Worm (Caenorhabditis elegans): ENCODE results near the gene ttr-44.

The ttr-44 gene

DNA sequence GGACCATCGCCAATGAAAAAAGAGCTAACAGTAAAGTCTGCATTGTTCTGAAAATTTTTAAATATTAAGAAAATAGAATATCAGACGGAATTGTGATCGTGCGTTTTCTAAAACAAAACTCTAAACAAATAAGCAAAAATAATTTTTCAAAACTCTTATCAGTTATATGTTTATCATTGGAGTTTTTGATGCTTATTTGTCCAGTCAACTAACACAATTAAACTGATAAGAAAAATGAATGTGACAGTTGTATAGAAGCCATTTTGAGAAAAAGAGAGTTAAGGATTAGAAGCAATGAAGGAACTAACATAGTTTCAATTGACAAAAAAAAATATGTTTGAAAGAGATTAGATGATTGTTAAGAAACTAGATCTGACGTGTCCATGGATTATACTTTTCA lies at the start of gene ttr-44:
TSS of gene ttr-44 (minus strand) at position 47 of the 400 bp plus-strand sequence.
- TF ChIP-seq ztf-29 (GFP tag; IDR thresholded peaks at IDR 0.05), result no peak
- no peak for TF ChIP-seq med-1 (GFP tag; optimal IDR thresholded peaks at IDR 0.05; ENCODE audit: insufficient read depth)
- no peak for TF ChIP-seq flt-1 (GFP tag; IDR thresholded peaks at IDR 0.05)
- TF ChIP-seq tab-1 (GFP tag; IDR thresholded peaks at IDR 0.05), result no peak
- no peak for TF ChIP-seq ztf-23 (GFP tag; IDR thresholded peaks at IDR 0.05)
- no peak for TF ChIP-seq ref-1 (GFP tag; conservative IDR thresholded peaks at IDR 0.05)
- no peak for TF ChIP-seq cog-1 (tag; optimal IDR thresholded peaks at IDR 0.05)
- no peak for TF ChIP-seq klf-2 (GFP tag; conservative IDR thresholded peaks at IDR 0.05)

- no peak for TF ChIP-seq flt-1 (GFP tag; IDR thresholded peaks at IDR 0.05)
- no peak for TF ChIP-seq cog-1 (tag; optimal IDR thresholded peaks at IDR 0.05)
- TF ChIP-seq T22C8.4 (GFP tag; IDR thresholded peaks at IDR 0.05), result no peak
- TF ChIP-seq ztf-29 (GFP tag; IDR thresholded peaks at IDR 0.05), result no peak
- TF ChIP-seq ref-1 (GFP tag; conservative IDR thresholded peaks at IDR 0.05), result no peak
- no peak for TF ChIP-seq tab-1 (GFP tag; IDR thresholded peaks at IDR 0.05)
- no peak for TF ChIP-seq med-1 (GFP tag; optimal IDR thresholded peaks at IDR 0.05; ENCODE audit: insufficient read depth)
Measured at ce11 chrV:13578637-13579036, 48.1 kb upstream of the ttr-44 start, which contains the start of gene C50B8.6. Gene C50B8.6, plus strand, starts transcription at chrV:13578972.

DNA sequence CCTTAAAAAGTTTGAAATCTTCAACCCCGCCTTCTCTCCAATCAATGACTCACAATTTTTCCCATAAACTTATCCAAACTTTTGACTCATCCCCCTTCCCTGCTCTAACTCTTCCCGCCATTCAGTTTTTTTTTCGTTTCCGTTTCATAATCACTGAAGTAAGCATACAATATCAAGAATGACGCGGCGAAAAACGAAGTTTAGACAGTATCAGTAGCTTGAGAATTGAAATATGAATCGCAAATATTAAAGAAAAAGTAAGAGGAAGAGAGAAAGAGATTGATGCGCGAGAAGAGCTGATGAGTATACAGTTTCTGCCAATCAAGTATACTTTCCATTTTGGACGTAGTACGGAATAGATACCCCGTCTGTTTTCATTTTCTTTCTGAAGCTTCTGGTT lies 46.9 kb upstream of the ttr-44 start:
- TF ChIP-seq cog-1 (tag; optimal IDR thresholded peaks at IDR 0.05) (no peak), med-1 (GFP tag; optimal IDR thresholded peaks at IDR 0.05; ENCODE audit: insufficient read depth) (no peak)

ce11 chrV:13576828-13577227 lies 46.3 kb upstream of the ttr-44 start:
- TF ChIP-seq flt-1 (GFP tag; IDR thresholded peaks at IDR 0.05) (no peak), tab-1 (GFP tag; IDR thresholded peaks at IDR 0.05) (no peak), ztf-29 (GFP tag; IDR thresholded peaks at IDR 0.05) (no peak), klf-2 (GFP tag; conservative IDR thresholded peaks at IDR 0.05) (no peak), cog-1 (tag; optimal IDR thresholded peaks at IDR 0.05) (no peak), ref-1 (GFP tag; conservative IDR thresholded peaks at IDR 0.05) (no peak), ztf-23 (GFP tag; IDR thresholded peaks at IDR 0.05) (no peak), med-1 (GFP tag; optimal IDR thresholded peaks at IDR 0.05; ENCODE audit: insufficient read depth) (no peak), T22C8.4 (GFP tag; IDR thresholded peaks at IDR 0.05) (no peak)

DNA sequence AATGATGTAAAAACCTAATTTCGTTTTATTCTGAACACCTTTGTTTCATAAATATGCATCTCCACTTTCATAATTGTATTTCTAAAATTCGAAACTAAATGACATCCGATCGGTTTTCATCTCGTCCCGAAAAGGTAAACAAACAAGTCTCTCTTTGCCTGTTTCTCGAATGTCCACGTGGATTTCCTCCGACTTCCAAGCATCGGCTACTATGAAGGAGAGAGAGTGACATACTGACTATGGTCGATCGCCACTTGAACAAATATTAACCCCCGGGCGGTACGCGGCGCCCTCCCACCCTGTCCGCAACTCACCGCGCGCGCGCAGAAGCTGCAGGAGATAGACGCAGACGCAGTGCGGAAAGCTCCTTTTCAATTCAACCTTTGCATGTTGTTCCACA lies 45.3 kb upstream of the ttr-44 start:
- TF ChIP-seq med-1 (GFP tag; optimal IDR thresholded peaks at IDR 0.05; ENCODE audit: insufficient read depth), result no peak
- TF ChIP-seq ztf-23 (GFP tag; IDR thresholded peaks at IDR 0.05), result peak; percentile 43; the same call in 1 of the 2 replicates

DNA sequence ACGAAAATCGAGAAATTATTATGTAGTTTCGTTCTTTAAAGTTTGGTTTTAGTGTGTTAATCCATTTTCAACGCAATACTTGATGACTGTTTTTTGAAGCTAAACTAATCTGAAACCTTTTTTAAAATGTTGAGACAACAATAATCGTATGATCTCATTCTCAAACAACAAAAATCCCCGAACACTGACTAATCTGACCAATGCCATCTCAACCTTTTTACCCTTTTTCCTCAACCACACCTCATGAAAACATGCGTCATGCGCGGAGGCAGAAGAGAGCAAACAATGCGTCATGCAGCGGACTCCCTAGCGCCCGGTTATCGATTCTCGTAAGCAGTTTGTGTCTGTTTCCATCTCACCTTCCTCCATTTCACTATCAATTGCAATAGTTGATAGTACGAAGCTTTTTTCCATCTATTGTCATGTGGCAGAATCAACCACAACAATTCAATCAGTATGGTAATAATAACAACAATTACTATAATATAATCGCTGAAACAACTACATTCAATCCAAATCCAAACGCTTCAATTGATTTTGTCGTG lies 41.2 kb upstream of the ttr-44 start, which contains the start of gene C50B8.4:
TSS of gene C50B8.4 (plus strand) at position 299 of the 545 bp plus-strand sequence.
- TF ChIP-seq tab-1 (GFP tag; IDR thresholded peaks at IDR 0.05) (no peak), T22C8.4 (GFP tag; IDR thresholded peaks at IDR 0.05) (no peak), flt-1 (GFP tag; IDR thresholded peaks at IDR 0.05) (no peak), cog-1 (tag; optimal IDR thresholded peaks at IDR 0.05) (no peak)

- no peak for TF ChIP-seq ztf-29 (GFP tag; IDR thresholded peaks at IDR 0.05)
Measured at ce11 chrV:13568533-13568932, 38.0 kb upstream of the ttr-44 start, which contains the start of the genes nuaf-1 and bir-2. Gene nuaf-1, minus strand, starts transcription at chrV:13568630. Gene bir-2, plus strand, starts transcription at chrV:13568850.

- TF ChIP-seq ref-1 (GFP tag; conservative IDR thresholded peaks at IDR 0.05), result no peak
- no peak for TF ChIP-seq ztf-29 (GFP tag; IDR thresholded peaks at IDR 0.05)
- no peak for TF ChIP-seq med-1 (GFP tag; optimal IDR thresholded peaks at IDR 0.05; ENCODE audit: insufficient read depth)
- no peak for TF ChIP-seq klf-2 (GFP tag; conservative IDR thresholded peaks at IDR 0.05)
Measured at ce11 chrV:13566967-13567366, 36.4 kb upstream of the ttr-44 start.

- TF ChIP-seq klf-2 (GFP tag; conservative IDR thresholded peaks at IDR 0.05) (no peak), med-1 (GFP tag; optimal IDR thresholded peaks at IDR 0.05; ENCODE audit: insufficient read depth) (no peak), tab-1 (GFP tag; IDR thresholded peaks at IDR 0.05) (no peak), T22C8.4 (GFP tag; IDR thresholded peaks at IDR 0.05) (no peak), flt-1 (GFP tag; IDR thresholded peaks at IDR 0.05) (no peak), ref-1 (GFP tag; conservative IDR thresholded peaks at IDR 0.05) (no peak), ztf-29 (GFP tag; IDR thresholded peaks at IDR 0.05) (no peak), ztf-23 (GFP tag; IDR thresholded peaks at IDR 0.05) (no peak), cog-1 (tag; optimal IDR thresholded peaks at IDR 0.05) (no peak)
Measured at ce11 chrV:13565781-13566180, 35.2 kb upstream of the ttr-44 start, which contains the start of gene slrp-1. Gene slrp-1, plus strand, starts transcription at chrV:13565863.

DNA sequence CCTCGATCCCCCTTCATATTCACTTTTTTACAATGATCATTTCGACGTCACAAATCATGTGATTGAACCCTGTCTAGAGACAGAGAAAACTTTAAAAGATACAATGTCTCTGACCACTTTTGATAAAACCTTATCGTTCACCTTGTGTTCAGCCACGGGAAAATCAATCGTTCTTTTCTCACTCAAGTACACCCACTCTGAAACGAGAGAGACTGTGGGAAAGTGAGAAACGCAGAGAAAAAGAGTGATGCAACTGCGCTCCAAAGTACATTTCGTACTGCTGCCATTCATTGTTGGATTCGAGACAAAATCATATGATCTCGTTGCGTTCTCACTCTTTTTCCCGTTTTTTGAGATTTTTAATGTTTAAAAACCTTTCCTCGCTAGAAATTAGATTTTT lies 34.7 kb upstream of the ttr-44 start:
- no peak for TF ChIP-seq med-1 (GFP tag; optimal IDR thresholded peaks at IDR 0.05; ENCODE audit: insufficient read depth)
- 0 out of 2 replicates have a peak, but pooled peaks have one; percentile 9 for TF ChIP-seq T22C8.4 (GFP tag; IDR thresholded peaks at IDR 0.05)
- no peak for TF ChIP-seq cog-1 (tag; optimal IDR thresholded peaks at IDR 0.05)
- no peak for TF ChIP-seq tab-1 (GFP tag; IDR thresholded peaks at IDR 0.05)

DNA sequence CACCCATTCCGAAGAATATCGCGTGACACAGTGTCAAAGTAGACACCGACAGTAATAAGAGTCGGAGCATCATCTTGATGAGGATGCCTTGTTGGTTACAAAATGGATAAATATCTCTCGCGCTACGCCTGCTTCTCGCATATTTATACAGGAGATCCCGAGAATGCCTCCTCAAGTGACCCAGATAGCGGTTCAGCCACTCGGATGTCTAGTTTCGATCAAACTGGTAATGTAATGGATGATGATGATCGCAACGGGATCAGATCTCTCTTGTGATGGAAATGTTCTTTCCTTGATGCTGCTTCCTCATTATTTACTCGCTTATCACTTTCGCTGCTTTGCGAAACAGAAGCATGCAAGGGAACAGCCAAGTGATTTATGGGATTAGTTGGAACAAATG lies 33.3 kb upstream of the ttr-44 start, which contains the start of gene grl-17:
TSS of gene grl-17 (minus strand) at position 101 of the 400 bp plus-strand sequence.
- no peak for TF ChIP-seq klf-2 (GFP tag; conservative IDR thresholded peaks at IDR 0.05)
- TF ChIP-seq cog-1 (tag; optimal IDR thresholded peaks at IDR 0.05), result no peak
- no peak for TF ChIP-seq ztf-23 (GFP tag; IDR thresholded peaks at IDR 0.05)
- no peak for TF ChIP-seq T22C8.4 (GFP tag; IDR thresholded peaks at IDR 0.05)
- no peak for TF ChIP-seq flt-1 (GFP tag; IDR thresholded peaks at IDR 0.05)
- TF ChIP-seq ztf-29 (GFP tag; IDR thresholded peaks at IDR 0.05), result no peak
- no peak for TF ChIP-seq med-1 (GFP tag; optimal IDR thresholded peaks at IDR 0.05; ENCODE audit: insufficient read depth)
- no peak for TF ChIP-seq ref-1 (GFP tag; conservative IDR thresholded peaks at IDR 0.05)
- TF ChIP-seq tab-1 (GFP tag; IDR thresholded peaks at IDR 0.05), result no peak

Data from whole organism, midembryonic.